Worm (Caenorhabditis elegans): ENCODE data around the gene bas-1.
A peak's percentile ranks its signal among the peaks of the same experiment; 100 is the strongest.

The bas-1 gene

ce11 chrIII:5588746-5589145, 23.3 kb upstream of the bas-1 start:
- TF ChIP-seq unc-39 (tag; optimal IDR thresholded peaks at IDR 0.05) (no peak), cnd-1 (tag; optimal IDR thresholded peaks at IDR 0.05) (no peak), elt-3 (tag; optimal IDR thresholded peaks at IDR 0.05) (no peak), nhr-2 (tag; optimal IDR thresholded peaks at IDR 0.05) (no peak), hlh-1 (tag; optimal IDR thresholded peaks at IDR 0.05) (no peak), snpc-4 (tag; optimal IDR thresholded peaks at IDR 0.05) (no peak), flh-1 (GFP tag; optimal IDR thresholded peaks at IDR 0.05) (no peak), nhr-237 (tag; optimal IDR thresholded peaks at IDR 0.05) (no peak), mab-5 (tag; optimal IDR thresholded peaks at IDR 0.05) (no peak), mep-1 (tag; optimal IDR thresholded peaks at IDR 0.05) (no peak), lin-13 (tag; optimal IDR thresholded peaks at IDR 0.05) (no peak), bed-3 (GFP tag; optimal IDR thresholded peaks at IDR 0.05) (no peak)

ce11 chrIII:5591668-5592149, 20.4 kb upstream of the bas-1 start, which contains the start of the genes ddx-15 and ucr-1:
Gene ddx-15 (minus strand): TSS chrIII:5591718.
Gene ucr-1 (plus strand): TSS chrIII:5592135.
- no peak for TF ChIP-seq ham-2 (GFP tag; optimal IDR thresholded peaks at IDR 0.05)
- TF ChIP-seq pha-4 (tag; optimal IDR thresholded peaks at IDR 0.05): peak; percentile 41
- peak; percentile 76 for TF ChIP-seq lsy-2 (tag; optimal IDR thresholded peaks at IDR 0.05)
- TF ChIP-seq sptf-1 (tag; optimal IDR thresholded peaks at IDR 0.05): no peak
- TF ChIP-seq cnd-1 (tag; optimal IDR thresholded peaks at IDR 0.05): no peak
- TF ChIP-seq hlh-1 (tag; optimal IDR thresholded peaks at IDR 0.05): no peak
- no peak for TF ChIP-seq zip-8 (tag; optimal IDR thresholded peaks at IDR 0.05)
- no peak for TF ChIP-seq mls-2 (tag; optimal IDR thresholded peaks at IDR 0.05)
- no peak for TF ChIP-seq unc-62 (GFP tag; optimal IDR thresholded peaks at IDR 0.05)
- peak; percentile 20 for TF ChIP-seq unc-120 (tag; optimal IDR thresholded peaks at IDR 0.05; ENCODE audit: poor library complexity, severe bottlenecking)
- TF ChIP-seq nhr-237 (tag; optimal IDR thresholded peaks at IDR 0.05): no peak
- TF ChIP-seq drap-1 (GFP tag; optimal IDR thresholded peaks at IDR 0.05): no peak
- no peak for TF ChIP-seq ceh-39 (tag; optimal IDR thresholded peaks at IDR 0.05)
- no peak for TF ChIP-seq nhr-12 (tag; optimal IDR thresholded peaks at IDR 0.05)
- TF ChIP-seq tbx-8 (GFP tag; optimal IDR thresholded peaks at IDR 0.05): no peak
- no peak for TF ChIP-seq nhr-76 (tag; optimal IDR thresholded peaks at IDR 0.05)
- no peak for TF ChIP-seq elt-3 (tag; optimal IDR thresholded peaks at IDR 0.05)
- peak; percentile 71 for TF ChIP-seq mep-1 (tag; optimal IDR thresholded peaks at IDR 0.05)
- no peak for TF ChIP-seq snpc-4 (tag; optimal IDR thresholded peaks at IDR 0.05)
- TF ChIP-seq nhr-28 (tag; optimal IDR thresholded peaks at IDR 0.05): no peak
- TF ChIP-seq mab-5 (tag; optimal IDR thresholded peaks at IDR 0.05): no peak
- TF ChIP-seq lin-13 (tag; optimal IDR thresholded peaks at IDR 0.05): peak; percentile 55

ce11 chrIII:5594350-5594749, 17.7 kb upstream of the bas-1 start:
- TF ChIP-seq nhr-2 (tag; optimal IDR thresholded peaks at IDR 0.05) (peak; percentile 38), mab-5 (tag; optimal IDR thresholded peaks at IDR 0.05) (no peak), M03D4.4 (tag; optimal IDR thresholded peaks at IDR 0.05) (no peak), ham-2 (GFP tag; optimal IDR thresholded peaks at IDR 0.05) (peak; percentile 48), sem-2 (GFP tag; optimal IDR thresholded peaks at IDR 0.05) (no peak)

- TF ChIP-seq lin-13 (tag; optimal IDR thresholded peaks at IDR 0.05) (no peak), lin-32 (GFP tag; optimal IDR thresholded peaks at IDR 0.05) (no peak), M03D4.4 (tag; optimal IDR thresholded peaks at IDR 0.05) (no peak), ceh-83 (GFP tag; optimal IDR thresholded peaks at IDR 0.05) (no peak), cnd-1 (tag; optimal IDR thresholded peaks at IDR 0.05) (no peak), nhr-76 (tag; optimal IDR thresholded peaks at IDR 0.05) (no peak), zip-8 (tag; optimal IDR thresholded peaks at IDR 0.05) (no peak), ceh-43 (GFP tag; optimal IDR thresholded peaks at IDR 0.05) (no peak), ceh-39 (tag; optimal IDR thresholded peaks at IDR 0.05) (no peak), lsy-2 (tag; optimal IDR thresholded peaks at IDR 0.05) (no peak)
Measured at ce11 chrIII:5595445-5595844, 16.6 kb upstream of the bas-1 start, which contains the start of gene ced-6. Gene ced-6 (plus strand): TSS chrIII:5595771.

- TF ChIP-seq nhr-28 (tag; optimal IDR thresholded peaks at IDR 0.05) (no peak), sem-2 (GFP tag; optimal IDR thresholded peaks at IDR 0.05) (no peak), nhr-237 (tag; optimal IDR thresholded peaks at IDR 0.05) (no peak), snpc-4 (tag; optimal IDR thresholded peaks at IDR 0.05) (no peak), hlh-1 (tag; optimal IDR thresholded peaks at IDR 0.05) (no peak), blmp-1 (tag; optimal IDR thresholded peaks at IDR 0.05) (no peak), pha-4 (tag; optimal IDR thresholded peaks at IDR 0.05) (no peak), unc-39 (tag; optimal IDR thresholded peaks at IDR 0.05) (no peak), ceh-43 (GFP tag; optimal IDR thresholded peaks at IDR 0.05) (no peak), mep-1 (tag; optimal IDR thresholded peaks at IDR 0.05) (no peak), unc-120 (tag; optimal IDR thresholded peaks at IDR 0.05; ENCODE audit: poor library complexity, severe bottlenecking) (no peak), flh-1 (GFP tag; optimal IDR thresholded peaks at IDR 0.05) (no peak), zip-8 (tag; optimal IDR thresholded peaks at IDR 0.05) (no peak), sptf-1 (tag; optimal IDR thresholded peaks at IDR 0.05) (no peak), mab-5 (tag; optimal IDR thresholded peaks at IDR 0.05) (no peak), ham-2 (GFP tag; optimal IDR thresholded peaks at IDR 0.05) (no peak)
Measured at ce11 chrIII:5599958-5600357, 12.1 kb upstream of the bas-1 start, which contains the start of gene wdr-37. Gene wdr-37 (minus strand): TSS chrIII:5600058.
